ENCODE assay signal across 4 worm cellular contexts in the genomic region with DNA sequence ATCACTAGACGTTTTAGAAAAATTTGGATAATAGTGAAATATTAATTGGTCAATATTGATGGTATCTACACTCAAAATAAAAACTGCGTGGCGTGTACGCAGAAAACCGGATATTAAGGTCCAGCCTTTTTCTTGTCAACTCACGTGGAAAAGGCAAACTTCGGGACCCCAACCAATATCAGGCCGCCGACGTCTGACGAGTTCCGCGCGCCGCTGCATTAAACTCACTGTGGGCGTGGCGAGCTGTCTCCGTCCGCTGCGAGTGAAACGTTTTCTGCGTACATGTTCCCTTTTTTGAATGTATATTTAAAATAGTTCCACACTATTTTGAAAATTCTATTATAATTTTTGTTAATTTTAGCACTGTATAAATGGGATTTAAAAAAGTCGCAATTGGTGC.
TF ChIP-seq lines count a peak whose summit lies in the region.

No protein-coding gene starts in this region.

TF ChIP-seq in whole organism, L1 larva, 84 proteins besides CTCF, POLR2A, EP300 and RAD21:
- TF ChIP-seq blmp-1 (tag; optimal IDR thresholded peaks at IDR 0.05; lab: Kevin White, UChicago) = no peak
- TF ChIP-seq rnt-1 (tag; optimal IDR thresholded peaks at IDR 0.05; lab: Kevin White, UChicago) = peak; percentile 16
- TF ChIP-seq snpc-4 (tag; optimal IDR thresholded peaks at IDR 0.05; lab: Kevin White, UChicago) = peak; percentile 44

TF ChIP-seq in whole organism, L3 larva, 47 proteins besides CTCF, POLR2A, EP300 and RAD21:
- TF ChIP-seq egl-27 (tag; optimal IDR thresholded peaks at IDR 0.05; lab: Kevin White, UChicago) (no peak), hmg-11 (tag; optimal IDR thresholded peaks at IDR 0.05; lab: Kevin White, UChicago) (no peak), snpc-4 (tag; optimal IDR thresholded peaks at IDR 0.05; lab: Kevin White, UChicago) (peak; percentile 6), jun-1 (tag; optimal IDR thresholded peaks at IDR 0.05; lab: Kevin White, UChicago) (no peak), ama-1 (optimal IDR thresholded peaks at IDR 0.05; lab: Kevin White, UChicago) (no peak)

TF ChIP-seq in whole organism, L4 larva, 104 proteins besides CTCF, POLR2A, EP300 and RAD21:
- no peak for TF ChIP-seq lir-3 (tag; optimal IDR thresholded peaks at IDR 0.05; lab: Kevin White, UChicago)
- TF ChIP-seq aha-1 (tag; lab: Kevin White, UChicago) = peak; percentile 25

TF ChIP-seq in whole organism, young adult, 124 proteins besides CTCF, POLR2A, EP300 and RAD21:
- TF ChIP-seq F57A8.1 (GFP tag; optimal IDR thresholded peaks at IDR 0.05; lab: Kevin White, UChicago) = no peak
- TF ChIP-seq snpc-4 (GFP tag; optimal IDR thresholded peaks at IDR 0.05; lab: Kevin White, UChicago) = peak; percentile 14
- TF ChIP-seq snpc-4 (tag; optimal IDR thresholded peaks at IDR 0.05; lab: Kevin White, UChicago) = peak in 2 of 4 experiments; percentile 71 to 81
